Worm (Caenorhabditis elegans) whole organism, L2 larva: ENCODE results near the gene F40G9.5.

Source experiments
- R02D3.7 ChIP-seq: fragments of 150-350 bp; optimal IDR thresholded peaks from 2 replicates; lab custom pipeline; 2014; ENCODE audit warnings: missing biosample characterization, missing genetic modification characterization
- ama-1 ChIP-seq: fragments of 150-350 bp; optimal IDR thresholded peaks from 2 replicates; lab custom pipeline; 2018; ENCODE audit warnings: inconsistent platforms
- lsy-2 ChIP-seq, 2 experiments: fragments of 150-350 bp in 1 of 2; sonication (generic microtip) in 1 of 2; optimal IDR thresholded peaks; 2 replicates each; lab custom pipeline; 2014 to 2017; ENCODE audit warnings: missing biosample characterization in 2 of 2, missing genetic modification characterization in 2 of 2
- nhr-10 ChIP-seq: sonication (generic microtip); optimal IDR thresholded peaks from 2 replicates; lab custom pipeline; 2017; ENCODE audit warnings: missing biosample characterization, missing genetic modification characterization
- nhr-12 ChIP-seq: fragments of 150-350 bp; optimal IDR thresholded peaks from 2 replicates; lab custom pipeline; 2014; ENCODE audit warnings: missing biosample characterization, missing genetic modification characterization
- skn-1 ChIP-seq: sonication (generic microtip); optimal IDR thresholded peaks from 2 replicates; lab custom pipeline; 2017; ENCODE audit warnings: missing biosample characterization, missing genetic modification characterization
- snpc-4 ChIP-seq: fragments of 150-350 bp; optimal IDR thresholded peaks from 2 replicates; lab custom pipeline; 2014; ENCODE audit warnings: missing biosample characterization, missing genetic modification characterization
- zag-1 ChIP-seq: fragments of 150-350 bp; optimal IDR thresholded peaks from 2 replicates; lab custom pipeline; 2014; ENCODE audit warnings: missing biosample characterization, missing genetic modification characterization
- ztf-1 ChIP-seq: fragments of 200-800 bp; sonication (Bioruptor generic); conservative IDR thresholded peaks from 2 replicates; pipeline ENCODE4 v1.3.6; 2022; ENCODE audit warnings: missing genetic modification characterization, missing compliant biosample characterization
- ztf-11 ChIP-seq: sonication (generic microtip); optimal IDR thresholded peaks from 2 replicates; lab custom pipeline; 2017; ENCODE audit warnings: missing biosample characterization, missing genetic modification characterization
- ztf-4 ChIP-seq: fragments of 150-350 bp; optimal IDR thresholded peaks from 2 replicates; lab custom pipeline; 2014; ENCODE audit warnings: missing biosample characterization, missing genetic modification characterization

ce11 chrIII:175733-176132 is 5.3 kb upstream of the F40G9.5 start, which contains the start of gene clec-148:
- TF ChIP-seq zag-1 (tag; lab: Kevin White, UChicago) (no peak), skn-1 (tag; lab: Kevin White, UChicago) (no peak), ztf-1 (no peak), ztf-11 (tag; lab: Kevin White, UChicago) (no peak), nhr-12 (tag; lab: Kevin White, UChicago) (no peak), nhr-10 (tag; lab: Kevin White, UChicago) (no peak), R02D3.7 (tag; lab: Kevin White, UChicago) (no peak), ama-1 (no peak), ztf-4 (tag; lab: Kevin White, UChicago) (no peak), snpc-4 (tag; lab: Kevin White, UChicago) (no peak), lsy-2 (tag; optimal IDR thresholded peaks at IDR 0.05; lab: Kevin White, UChicago) (no peak)
